Worm (Caenorhabditis elegans) whole organism, early embryonic: ENCODE results near the gene acsd-1.
A peak's percentile ranks its signal among the peaks of the same experiment; 100 is the strongest.

ENCODE experiments used
- B0310.2 ChIP-seq: sonication (generic microtip); optimal IDR thresholded peaks from 2 replicates; lab custom pipeline; 2016; ENCODE audit warnings: mild to moderate bottlenecking, missing genetic modification characterization, missing compliant biosample characterization
- F13C5.2 ChIP-seq: sonication (generic microtip); optimal IDR thresholded peaks from 2 replicates; lab custom pipeline; 2017; ENCODE audit warnings: mild to moderate bottlenecking, missing genetic modification characterization, inconsistent platforms, missing compliant biosample characterization
- aly-1 ChIP-seq: sonication (generic microtip); optimal IDR thresholded peaks from 2 replicates; lab custom pipeline; 2016; ENCODE audit warnings: missing genetic modification characterization, missing compliant biosample characterization
- ama-1 ChIP-seq: fragments of 150-350 bp; optimal IDR thresholded peaks from 2 replicates; lab custom pipeline; 2014
- ceh-13 ChIP-seq: fragments of 200-800 bp; sonication (Bioruptor generic); optimal IDR thresholded peaks from 2 replicates; lab custom pipeline; 2018; ENCODE audit warnings: mild to moderate bottlenecking, missing genetic modification characterization, missing compliant biosample characterization
- ceh-36 ChIP-seq: sonication (generic microtip); optimal IDR thresholded peaks from 2 replicates; lab custom pipeline; 2016; ENCODE audit warnings: missing genetic modification characterization, inconsistent platforms, missing compliant biosample characterization
- ets-7 ChIP-seq: sonication (generic microtip); optimal IDR thresholded peaks from 2 replicates; lab custom pipeline; 2016; ENCODE audit warnings: missing genotype, missing genetic modification characterization, missing compliant biosample characterization
- flt-1 ChIP-seq: fragments of 200-800 bp; sonication (Bioruptor generic); IDR thresholded peaks from 2 replicates; pipeline ENCODE4 v1.3.6; 2022; ENCODE audit warnings: missing genetic modification characterization, missing compliant biosample characterization
- hmbx-1 ChIP-seq: sonication (generic microtip); optimal IDR thresholded peaks from 2 replicates; lab custom pipeline; 2016; ENCODE audit warnings: mild to moderate bottlenecking, missing genetic modification characterization, missing compliant biosample characterization
- hmg-4 ChIP-seq: fragments of 200-800 bp; sonication (Bioruptor generic); optimal IDR thresholded peaks from 2 replicates; lab custom pipeline; 2018; ENCODE audit warnings: mild to moderate bottlenecking, missing genetic modification characterization, missing compliant biosample characterization
- hnd-1 ChIP-seq: sonication (generic microtip); optimal IDR thresholded peaks from 2 replicates; lab custom pipeline; 2016; ENCODE audit warnings: missing genetic modification characterization, missing compliant biosample characterization
- pes-1 ChIP-seq: fragments of 200-800 bp; sonication (Bioruptor generic); IDR thresholded peaks from 2 replicates; pipeline ENCODE4 v1.3.6; 2022; ENCODE audit warnings: missing genetic modification reagents, missing genetic modification characterization, missing compliant biosample characterization
- scrt-1 ChIP-seq: fragments of 200-800 bp; sonication (Bioruptor generic); IDR thresholded peaks from 2 replicates; pipeline ENCODE4 v1.3.6; 2022; ENCODE audit warnings: missing genetic modification characterization, missing compliant biosample characterization
- sea-1 ChIP-seq: fragments of 200-800 bp; sonication (Bioruptor generic); conservative IDR thresholded peaks from 2 replicates; pipeline ENCODE4 v1.3.6; 2022; ENCODE audit warnings: missing genetic modification characterization, missing compliant biosample characterization
- tbx-11 ChIP-seq: fragments of 200-800 bp; sonication (Bioruptor generic); IDR thresholded peaks from 2 replicates; pipeline ENCODE4 v1.3.6; 2022; ENCODE audit warnings: missing genetic modification characterization, missing compliant biosample characterization
- tbx-37 ChIP-seq: fragments of 200-800 bp; sonication (Bioruptor generic); conservative IDR thresholded peaks from 2 replicates; pipeline ENCODE4 v1.3.6; 2022; ENCODE audit warnings: missing genetic modification reagents, missing genetic modification characterization, missing compliant biosample characterization
- tra-4 ChIP-seq: sonication (generic microtip); optimal IDR thresholded peaks from 2 replicates; lab custom pipeline; 2017; ENCODE audit warnings: missing genetic modification characterization, missing compliant biosample characterization

acsd-1 gene

ce11 chrIII:1169622-1170021 lies 53.4 kb downstream of the acsd-1 start:
- no peak for TF ChIP-seq hnd-1 (tag; lab: Kevin White, UChicago)
- no peak for TF ChIP-seq tbx-37 (GFP tag; lab: Robert Waterston, UW)
- no peak for TF ChIP-seq hmbx-1 (tag; lab: Kevin White, UChicago)
- TF ChIP-seq ceh-36 (tag; lab: Kevin White, UChicago): peak; percentile 86

ce11 chrIII:1173331-1173730 lies 57.1 kb downstream of the acsd-1 start:
- TF ChIP-seq hmg-4: no peak
- TF ChIP-seq ceh-13 (GFP tag; lab: Kevin White, UChicago): no peak
- no peak for TF ChIP-seq hnd-1 (tag; lab: Kevin White, UChicago)
- no peak for TF ChIP-seq ama-1 (lab: Kevin White, UChicago)
- TF ChIP-seq sea-1 (GFP tag; lab: Robert Waterston, UW): no peak
- no peak for TF ChIP-seq B0310.2 (tag; lab: Kevin White, UChicago)
- TF ChIP-seq tbx-37 (GFP tag; lab: Robert Waterston, UW): no peak
- TF ChIP-seq scrt-1 (GFP tag; lab: Robert Waterston, UW): no peak
- TF ChIP-seq aly-1 (tag; lab: Kevin White, UChicago): no peak
- TF ChIP-seq tbx-11 (GFP tag; lab: Robert Waterston, UW): no peak
- no peak for TF ChIP-seq hmbx-1 (tag; lab: Kevin White, UChicago)
- TF ChIP-seq tra-4 (tag; lab: Kevin White, UChicago): no peak
- no peak for TF ChIP-seq pes-1
- TF ChIP-seq ets-7 (tag; lab: Kevin White, UChicago): no peak
- no peak for TF ChIP-seq ceh-36 (tag; lab: Kevin White, UChicago)

- TF ChIP-seq F13C5.2: no peak
- TF ChIP-seq aly-1 (tag; lab: Kevin White, UChicago): no peak
- TF ChIP-seq hmbx-1 (tag; lab: Kevin White, UChicago): no peak
- no peak for TF ChIP-seq sea-1 (GFP tag; lab: Robert Waterston, UW)
- TF ChIP-seq ceh-13 (GFP tag; lab: Kevin White, UChicago): no peak
- TF ChIP-seq scrt-1 (GFP tag; lab: Robert Waterston, UW): no peak
- TF ChIP-seq tbx-37 (GFP tag; lab: Robert Waterston, UW): no peak
- no peak for TF ChIP-seq B0310.2 (tag; lab: Kevin White, UChicago)
- TF ChIP-seq tra-4 (tag; lab: Kevin White, UChicago): no peak
- TF ChIP-seq ets-7 (tag; lab: Kevin White, UChicago): no peak
- TF ChIP-seq ceh-36 (tag; lab: Kevin White, UChicago): no peak
- no peak for TF ChIP-seq hnd-1 (tag; lab: Kevin White, UChicago)
- TF ChIP-seq hmg-4: no peak
- no peak for TF ChIP-seq flt-1
- no peak for TF ChIP-seq tbx-11 (GFP tag; lab: Robert Waterston, UW)
These were observed 59.9 kb downstream of the acsd-1 start, which contains the start of gene eak-3 for ce11 chrIII:1176080-1176608. TSS of gene eak-3 (minus strand) at chrIII:1176558.

- no peak for TF ChIP-seq tra-4 (tag; lab: Kevin White, UChicago)
- no peak for TF ChIP-seq flt-1
- no peak for TF ChIP-seq hmg-4
- TF ChIP-seq sea-1 (GFP tag; lab: Robert Waterston, UW): no peak
- no peak for TF ChIP-seq tbx-11 (GFP tag; lab: Robert Waterston, UW)
- no peak for TF ChIP-seq hmbx-1 (tag; lab: Kevin White, UChicago)
- TF ChIP-seq ceh-13 (GFP tag; lab: Kevin White, UChicago): no peak
- no peak for TF ChIP-seq ama-1 (lab: Kevin White, UChicago)
These were observed 62.7 kb downstream of the acsd-1 start for ce11 chrIII:1179006-1179405.

- TF ChIP-seq aly-1 (tag; lab: Kevin White, UChicago): no peak
These were observed 65.5 kb downstream of the acsd-1 start, which contains the start of gene nspg-8 for ce11 chrIII:1181756-1182155. TSS of gene nspg-8 (plus strand) at chrIII:1182056.
